Fruit fly (Drosophila melanogaster): Measurements from ENCODE around the gene CG7384.

Gene CG7384

DNA sequence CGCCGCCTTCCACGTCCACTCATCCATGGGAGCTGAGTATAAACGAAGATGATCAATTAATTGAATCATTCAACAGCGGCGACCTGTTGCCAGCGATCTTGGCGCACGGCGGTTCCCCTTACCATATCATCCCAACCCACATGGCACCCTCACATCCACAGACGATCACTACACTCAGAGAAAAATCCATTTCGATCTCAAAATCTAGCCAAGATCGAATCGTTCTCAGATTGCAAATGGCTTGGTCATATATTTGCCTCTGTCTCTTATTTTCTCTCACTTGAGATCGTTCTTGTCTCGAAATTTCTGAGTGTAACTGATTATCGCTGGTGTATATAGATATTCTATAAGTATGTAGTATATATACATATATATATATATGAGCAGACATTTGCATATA lies 41.9 kb downstream of the CG7384 start (continued):
- TF ChIP-seq klu (GFP tag; IDR thresholded peaks at IDR 0.05): no peak
- no peak for TF ChIP-seq ac (GFP tag; optimal IDR thresholded peaks at IDR 0.05)
- peak; percentile 31 for TF ChIP-seq CG3407 (GFP tag; optimal IDR thresholded peaks at IDR 0.05)
- peak; percentile 38 for TF ChIP-seq CG17802 (tag; optimal IDR thresholded peaks at IDR 0.05)
- TF ChIP-seq Xbp1 (GFP tag; optimal IDR thresholded peaks at IDR 0.05): peak; percentile 61
- peak; percentile 80 for TF ChIP-seq Drgx (GFP tag; IDR thresholded peaks at IDR 0.05)
- TF ChIP-seq CG4820 (GFP tag; optimal IDR thresholded peaks at IDR 0.05): peak; percentile 44
- no peak for TF ChIP-seq unc-4 (GFP tag; IDR thresholded peaks at IDR 0.05; ENCODE audit: partially characterized antibody)
- TF ChIP-seq CG5245 (GFP tag; optimal IDR thresholded peaks at IDR 0.05): peak; percentile 44
- TF ChIP-seq exex (tag; optimal IDR thresholded peaks at IDR 0.05): peak; percentile 4
- no peak for TF ChIP-seq TFAM (GFP tag; optimal IDR thresholded peaks at IDR 0.05)
- TF ChIP-seq Nf-YB (GFP tag; optimal IDR thresholded peaks at IDR 0.05): no peak
- TF ChIP-seq Xrp1 (GFP tag; IDR thresholded peaks at IDR 0.05): peak; percentile 64
- TF ChIP-seq CG10366 (GFP tag; IDR thresholded peaks at IDR 0.05): peak; percentile 40
- peak; percentile 75 for TF ChIP-seq HLH3B (GFP tag; IDR thresholded peaks at IDR 0.05)
- peak; percentile 72 for TF ChIP-seq dysf (GFP tag; IDR thresholded peaks at IDR 0.05)
- TF ChIP-seq CG4707 (GFP tag; optimal IDR thresholded peaks at IDR 0.05): no peak
- TF ChIP-seq CG12155 (GFP tag; optimal IDR thresholded peaks at IDR 0.05): peak; percentile 10
- TF ChIP-seq CG12236 (GFP tag; optimal IDR thresholded peaks at IDR 0.05): no peak
- peak; percentile 7 for TF ChIP-seq CG14710 (tag; optimal IDR thresholded peaks at IDR 0.05)
- peak; percentile 52 for TF ChIP-seq CG18262 (tag; optimal IDR thresholded peaks at IDR 0.05)
- TF ChIP-seq GATAe (GFP tag; conservative IDR thresholded peaks at IDR 0.05): no peak
- peak; percentile 38; the same call in 1 of the 2 replicates for TF ChIP-seq CG4730 (GFP tag; IDR thresholded peaks at IDR 0.05)
- TF ChIP-seq CG1024 (GFP tag; IDR thresholded peaks at IDR 0.05): peak; percentile 21; the same call in 1 of the 2 replicates
- peak; percentile 45; the same call in 1 of the 3 replicates for TF ChIP-seq gce (GFP tag; IDR thresholded peaks at IDR 0.05)
- peak; percentile 86 for TF ChIP-seq Rfx (GFP tag; IDR thresholded peaks at IDR 0.05)
- peak; percentile 69 for TF ChIP-seq Fer3 (tag; optimal IDR thresholded peaks at IDR 0.05)
- TF ChIP-seq scrt (GFP tag; optimal IDR thresholded peaks at IDR 0.05): peak; percentile 23
- TF ChIP-seq E2f1 (GFP tag; IDR thresholded peaks at IDR 0.05): peak; percentile 57
- TF ChIP-seq ap (GFP tag; IDR thresholded peaks at IDR 0.05): no peak
- no peak for TF ChIP-seq CG8359 (GFP tag; optimal IDR thresholded peaks at IDR 0.05; ENCODE audit: borderline replicate concordance)
- peak; percentile 67 for TF ChIP-seq CG17359 (tag; optimal IDR thresholded peaks at IDR 0.05)
- TF ChIP-seq pzg (GFP tag; optimal IDR thresholded peaks at IDR 0.05): no peak
- TF ChIP-seq sens-2 (GFP tag; IDR thresholded peaks at IDR 0.05): peak; percentile 29; the same call in 1 of the 2 replicates
- TF ChIP-seq row (GFP tag; IDR thresholded peaks at IDR 0.05): peak; percentile 81
- peak; percentile 56 for TF ChIP-seq sisA (GFP tag; IDR thresholded peaks at IDR 0.05)
- TF ChIP-seq CG13894 (tag; optimal IDR thresholded peaks at IDR 0.05): no peak
- 0 out of 2 replicates have a peak, but pooled peaks have one; percentile 18 for TF ChIP-seq CG6689 (GFP tag; IDR thresholded peaks at IDR 0.05)
- peak; percentile 26 for TF ChIP-seq CG9727 (GFP tag; optimal IDR thresholded peaks at IDR 0.05)
- TF ChIP-seq CG16863 (GFP tag; optimal IDR thresholded peaks at IDR 0.05): peak; percentile 8
- no peak for TF ChIP-seq kni (GFP tag; optimal IDR thresholded peaks at IDR 0.05)
- TF ChIP-seq seq (GFP tag; IDR thresholded peaks at IDR 0.05): no peak
- TF ChIP-seq Dp (GFP tag; optimal IDR thresholded peaks at IDR 0.05): no peak
- TF ChIP-seq CG2889 (GFP tag; IDR thresholded peaks at IDR 0.05): 0 out of 3 replicates have a peak, but pooled peaks have one; percentile 45
- TF ChIP-seq Sox102F (GFP tag; optimal IDR thresholded peaks at IDR 0.05): peak; percentile 65
- peak; percentile 11 for TF ChIP-seq chn (GFP tag; optimal IDR thresholded peaks at IDR 0.05)
- TF ChIP-seq Trl (optimal IDR thresholded peaks at IDR 0.05): no peak
- TF ChIP-seq Trl (GFP tag; optimal IDR thresholded peaks at IDR 0.05): peak; percentile 38
- TF ChIP-seq dimm (GFP tag; IDR thresholded peaks at IDR 0.05): no peak
- TF ChIP-seq vfl (GFP tag; optimal IDR thresholded peaks at IDR 0.05): no peak
- peak; percentile 40 for TF ChIP-seq CG6254 (GFP tag; optimal IDR thresholded peaks at IDR 0.05)
- no peak for TF ChIP-seq zen2 (GFP tag; IDR thresholded peaks at IDR 0.05; ENCODE audit: partially characterized antibody)
